Worm (Caenorhabditis elegans) whole organism, L4 larva: ENCODE measurements around the gene ZC317.6.

Experiments
- Y48G9A.11 ChIP-seq: fragments of 200-800 bp; sonication (Bioruptor generic); IDR thresholded peaks from 2 replicates; pipeline ENCODE4 v1.3.6; 2022; ENCODE audit warnings: missing genetic modification reagents, missing genetic modification characterization, missing compliant biosample characterization
- Y75B8A.6 ChIP-seq: fragments of 200-800 bp; sonication (Bioruptor generic); IDR thresholded peaks from 2 replicates; pipeline ENCODE4 v1.3.6; 2022; ENCODE audit warnings: missing genetic modification reagents, missing genetic modification characterization, missing compliant biosample characterization
- aly-2 ChIP-seq: sonication (generic microtip); optimal IDR thresholded peaks from 2 replicates; lab custom pipeline; 2018; ENCODE audit warnings: missing biosample characterization, missing genetic modification characterization
- ceh-28 ChIP-seq: fragments of 150-350 bp; optimal IDR thresholded peaks from 2 replicates; lab custom pipeline; 2014; ENCODE audit warnings: missing biosample characterization, missing genetic modification reagents, missing genetic modification characterization
- cey-2 ChIP-seq: sonication (generic microtip); optimal IDR thresholded peaks from 3 replicates; lab custom pipeline; 2017; ENCODE audit warnings: missing genetic modification characterization, mild to moderate bottlenecking, missing compliant biosample characterization, antibody characterized with exemption, borderline replicate concordance; ENCODE audit not compliant: insufficient read depth
- dmd-9 ChIP-seq: fragments of 200-800 bp; sonication (Bioruptor generic); IDR thresholded peaks from 2 replicates; pipeline ENCODE4 v1.3.6; 2022; ENCODE audit warnings: missing genetic modification reagents, missing genetic modification characterization, missing compliant biosample characterization
- nhr-10 ChIP-seq: fragments of 150-350 bp; optimal IDR thresholded peaks from 2 replicates; lab custom pipeline; 2014; ENCODE audit warnings: missing biosample characterization, missing genetic modification characterization
- nhr-237 ChIP-seq: sonication (generic microtip); optimal IDR thresholded peaks from 2 replicates; lab custom pipeline; 2017; ENCODE audit warnings: missing biosample characterization, missing genetic modification characterization
- nhr-28 ChIP-seq: fragments of 150-350 bp; optimal IDR thresholded peaks from 2 replicates; lab custom pipeline; 2014; ENCODE audit warnings: missing biosample characterization, missing genetic modification characterization
- nhr-41 ChIP-seq: fragments of 200-800 bp; sonication (Bioruptor generic); IDR thresholded peaks from 2 replicates; pipeline ENCODE4 v1.3.6; 2022; ENCODE audit warnings: missing genetic modification reagents, missing genetic modification characterization, missing compliant biosample characterization
- nhr-77 ChIP-seq: fragments of 150-350 bp; optimal IDR thresholded peaks from 2 replicates; lab custom pipeline; 2014; ENCODE audit warnings: missing biosample characterization, missing genetic modification characterization
- pqm-1 ChIP-seq: sonication (generic microtip); optimal IDR thresholded peaks from 2 replicates; lab custom pipeline; 2017; ENCODE audit warnings: missing biosample characterization, missing genetic modification characterization
- zag-1 ChIP-seq: fragments of 150-350 bp; optimal IDR thresholded peaks from 2 replicates; lab custom pipeline; 2014; ENCODE audit warnings: missing biosample characterization, missing genetic modification characterization
- zip-11 ChIP-seq: fragments of 200-800 bp; sonication (Bioruptor generic); IDR thresholded peaks from 2 replicates; pipeline ENCODE4 v1.3.6; 2022; ENCODE audit warnings: missing genetic modification characterization, missing compliant biosample characterization

DNA sequence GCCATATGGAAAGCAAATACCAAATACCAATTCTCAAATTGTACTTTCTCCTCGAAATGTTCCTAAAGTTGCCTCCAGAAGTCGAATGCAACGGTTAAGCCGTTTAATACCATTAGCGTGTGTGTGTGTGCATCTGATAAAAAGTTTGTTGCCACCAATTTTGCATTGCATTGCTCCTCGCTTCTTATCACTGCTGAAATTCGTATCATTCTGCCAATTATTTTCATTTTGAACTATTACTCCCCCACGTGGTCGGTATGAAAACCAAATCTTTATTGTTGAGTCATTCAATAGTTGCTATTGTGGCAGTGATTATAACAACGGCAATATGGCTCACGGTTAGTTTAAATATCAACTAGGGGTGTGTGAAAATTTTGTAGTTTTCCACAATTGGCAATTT, 21.8 kb upstream of the ZC317.6 start, which contains the start of gene T05C3.6:
- no peak for TF ChIP-seq Y75B8A.6 (GFP tag; lab: Robert Waterston, UW)
- TF ChIP-seq zip-11 (GFP tag; lab: Robert Waterston, UW), result no peak
- peak; percentile 66 for TF ChIP-seq nhr-28 (tag; lab: Kevin White, UChicago)
- TF ChIP-seq Y48G9A.11 (GFP tag; lab: Robert Waterston, UW), result no peak
- TF ChIP-seq dmd-9 (GFP tag; lab: Robert Waterston, UW), result no peak
- no peak for TF ChIP-seq nhr-237 (tag; lab: Kevin White, UChicago)
- TF ChIP-seq nhr-77 (tag; lab: Kevin White, UChicago), result no peak
- peak; percentile 94 for TF ChIP-seq pqm-1 (tag; lab: Kevin White, UChicago)
- TF ChIP-seq ceh-28 (tag; lab: Kevin White, UChicago), result no peak
- TF ChIP-seq cey-2 (tag; lab: Kevin White, UChicago), result no peak
- no peak for TF ChIP-seq nhr-10 (tag; lab: Kevin White, UChicago)
- TF ChIP-seq aly-2 (tag; lab: Kevin White, UChicago), result no peak
- TF ChIP-seq nhr-41, result no peak
- no peak for TF ChIP-seq zag-1
